Worm (Caenorhabditis elegans) whole organism, L1 larva: ENCODE data around the gene zim-1.

Source experiments
- blmp-1 ChIP-seq: fragments of 150-350 bp; optimal IDR thresholded peaks from 2 replicates; lab custom pipeline; 2014; ENCODE audit warnings: missing biosample characterization, missing genetic modification characterization
- dpl-1 ChIP-seq, 3 experiments: fragments of 150-350 bp in 2 of 3; sonication (generic microtip) in 1 of 3; optimal IDR thresholded peaks; 2 replicates each; lab custom pipeline; 2014 to 2017; ENCODE audit warnings: missing biosample characterization in 3 of 3, missing genetic modification characterization in 3 of 3, missing genetic modification reagents in 3 of 3
- egl-27 ChIP-seq, 2 experiments: fragments of 150-350 bp in 1 of 2; sonication (generic microtip); optimal IDR thresholded peaks; 3 replicates each; lab custom pipeline; 2017 to 2018; ENCODE audit warnings: missing biosample characterization in 2 of 2, missing genetic modification characterization in 2 of 2, missing genetic modification reagents in 2 of 2
- lin-35 ChIP-seq, 2 experiments: fragments of 150-350 bp; optimal IDR thresholded peaks; 2 replicates each; lab custom pipeline; 2014; ENCODE audit warnings: missing biosample characterization in 2 of 2, missing genetic modification characterization in 2 of 2, missing genetic modification reagents in 2 of 2
- nhr-12 ChIP-seq: sonication (generic microtip); optimal IDR thresholded peaks from 2 replicates; lab custom pipeline; 2017; ENCODE audit warnings: missing biosample characterization, missing genetic modification characterization
- nhr-85 ChIP-seq: sonication (generic microtip); peaks from one replicate; lab custom pipeline; 2016; ENCODE audit warnings: missing genetic modification characterization, inconsistent platforms, missing compliant biosample characterization
- vab-15 ChIP-seq: sonication (generic microtip); optimal IDR thresholded peaks from 2 replicates; lab custom pipeline; 2017; ENCODE audit warnings: missing genotype, mild to moderate bottlenecking, missing genetic modification characterization, missing compliant biosample characterization
- zag-1 ChIP-seq: fragments of 150-350 bp; optimal IDR thresholded peaks from 2 replicates; lab custom pipeline; 2014; ENCODE audit warnings: missing biosample characterization, missing genetic modification characterization

- TF ChIP-seq egl-27 (tag; optimal IDR thresholded peaks at IDR 0.05; lab: Kevin White, UChicago) = no peak
- no peak for TF ChIP-seq nhr-85 (tag; lab: Kevin White, UChicago)
- TF ChIP-seq blmp-1 (tag; lab: Kevin White, UChicago) = no peak
- no peak for TF ChIP-seq lin-35 (GFP tag; optimal IDR thresholded peaks at IDR 0.05; lab: Kevin White, UChicago)
- no peak for TF ChIP-seq dpl-1 (GFP tag; optimal IDR thresholded peaks at IDR 0.05; lab: Kevin White, UChicago)
- TF ChIP-seq vab-15 (tag; lab: Kevin White, UChicago) = no peak
- no peak for TF ChIP-seq nhr-12 (tag; lab: Kevin White, UChicago)
- TF ChIP-seq zag-1 = no peak
These were observed 46.4 kb upstream of the zim-1 start for ce11 chrIV:10500481-10500880.
